Worm (Caenorhabditis elegans) whole organism, mixed stage, embryonic: ENCODE data around the gene try-8.

Source experiments
- blmp-1 ChIP-seq: fragments of 150-350 bp; optimal IDR thresholded peaks from 2 replicates; lab custom pipeline; 2014; ENCODE audit warnings: missing biosample characterization, missing genetic modification characterization
- ceh-43 ChIP-seq: fragments of 200-800 bp; sonication (Bioruptor generic); optimal IDR thresholded peaks from 2 replicates; lab custom pipeline; 2018; ENCODE audit warnings: mild to moderate bottlenecking, missing genetic modification characterization, moderate library complexity, missing compliant biosample characterization
- elt-3 ChIP-seq: fragments of 150-350 bp; optimal IDR thresholded peaks from 2 replicates; lab custom pipeline; 2014; ENCODE audit warnings: missing biosample characterization, missing genetic modification characterization
- hlh-1 ChIP-seq: fragments of 150-350 bp; optimal IDR thresholded peaks from 2 replicates; lab custom pipeline; 2014; ENCODE audit warnings: missing biosample characterization, missing genetic modification reagents, missing genetic modification characterization
- lin-13 ChIP-seq: fragments of 150-350 bp; optimal IDR thresholded peaks from 2 replicates; lab custom pipeline; 2014; ENCODE audit warnings: missing biosample characterization, missing genetic modification characterization
- nhr-12 ChIP-seq: fragments of 150-350 bp; optimal IDR thresholded peaks from 2 replicates; lab custom pipeline; 2014; ENCODE audit warnings: missing biosample characterization, missing genetic modification characterization
- nhr-28 ChIP-seq: fragments of 150-350 bp; optimal IDR thresholded peaks from 2 replicates; lab custom pipeline; 2014; ENCODE audit warnings: missing biosample characterization, missing genetic modification characterization
- nhr-76 ChIP-seq: sonication (generic microtip); optimal IDR thresholded peaks from 2 replicates; lab custom pipeline; 2017; ENCODE audit warnings: missing biosample characterization, missing genetic modification characterization
- sptf-1 ChIP-seq: sonication (generic microtip); optimal IDR thresholded peaks from 2 replicates; lab custom pipeline; 2017; ENCODE audit warnings: mild to moderate bottlenecking, missing genetic modification characterization, moderate library complexity, missing compliant biosample characterization
- unc-39 ChIP-seq: fragments of 150-350 bp; optimal IDR thresholded peaks from 2 replicates; lab custom pipeline; 2014; ENCODE audit warnings: missing biosample characterization, missing genetic modification characterization
- ztf-11 ChIP-seq: fragments of 150-350 bp; optimal IDR thresholded peaks from 2 replicates; lab custom pipeline; 2014; ENCODE audit warnings: missing biosample characterization, missing genetic modification characterization

- no peak for TF ChIP-seq nhr-76 (tag; lab: Kevin White, UChicago)
- TF ChIP-seq unc-39 (tag; lab: Kevin White, UChicago) = no peak
- no peak for TF ChIP-seq ceh-43 (GFP tag; lab: Kevin White, UChicago)
- TF ChIP-seq elt-3 (tag; lab: Kevin White, UChicago) = no peak
- no peak for TF ChIP-seq nhr-12 (tag; lab: Kevin White, UChicago)
- TF ChIP-seq lin-13 (tag; lab: Kevin White, UChicago) = no peak
- TF ChIP-seq hlh-1 (tag; lab: Kevin White, UChicago) = no peak
- TF ChIP-seq nhr-28 (tag; lab: Kevin White, UChicago) = no peak
- no peak for TF ChIP-seq blmp-1
- TF ChIP-seq sptf-1 (tag; lab: Kevin White, UChicago) = no peak
- no peak for TF ChIP-seq ztf-11 (tag; lab: Kevin White, UChicago)
These were observed 37.6 kb downstream of the try-8 start for ce11 chrV:7416569-7416968.
